Worm (Caenorhabditis elegans) whole organism, mixed stage, embryonic: ENCODE results near the gene srh-277.

ENCODE experiments used
- bed-3 ChIP-seq: fragments of 200-800 bp; sonication (Bioruptor generic); optimal IDR thresholded peaks from 3 replicates; lab custom pipeline; 2018; ENCODE audit warnings: mild to moderate bottlenecking, missing genetic modification characterization, moderate library complexity, missing compliant biosample characterization
- blmp-1 ChIP-seq: fragments of 150-350 bp; optimal IDR thresholded peaks from 2 replicates; lab custom pipeline; 2014; ENCODE audit warnings: missing biosample characterization, missing genetic modification characterization
- ceh-39 ChIP-seq: fragments of 150-350 bp; optimal IDR thresholded peaks from 2 replicates; lab custom pipeline; 2014; ENCODE audit warnings: missing biosample characterization, missing genetic modification characterization
- ceh-43 ChIP-seq: fragments of 200-800 bp; sonication (Bioruptor generic); optimal IDR thresholded peaks from 2 replicates; lab custom pipeline; 2018; ENCODE audit warnings: mild to moderate bottlenecking, missing genetic modification characterization, moderate library complexity, missing compliant biosample characterization
- ceh-83 ChIP-seq: fragments of 200-800 bp; sonication (Bioruptor generic); optimal IDR thresholded peaks from 2 replicates; lab custom pipeline; 2018; ENCODE audit warnings: mild to moderate bottlenecking, missing genetic modification characterization, missing compliant biosample characterization
- ces-1 ChIP-seq: fragments of 150-350 bp; optimal IDR thresholded peaks from 2 replicates; lab custom pipeline; 2014; ENCODE audit warnings: missing biosample characterization, missing genetic modification reagents, missing genetic modification characterization
- cnd-1 ChIP-seq: fragments of 200-800 bp; sonication (Bioruptor generic); optimal IDR thresholded peaks from 2 replicates; lab custom pipeline; 2018; ENCODE audit warnings: mild to moderate bottlenecking, missing genetic modification characterization, missing compliant biosample characterization
- elt-1 ChIP-seq: sonication (generic microtip); optimal IDR thresholded peaks from 2 replicates; lab custom pipeline; 2017; ENCODE audit warnings: missing genetic modification characterization, mild to moderate bottlenecking, missing compliant biosample characterization, antibody characterized with exemption, moderate library complexity, borderline replicate concordance; ENCODE audit not compliant: insufficient read depth
- elt-3 ChIP-seq: fragments of 150-350 bp; optimal IDR thresholded peaks from 2 replicates; lab custom pipeline; 2014; ENCODE audit warnings: missing biosample characterization, missing genetic modification characterization
- flh-1 ChIP-seq: fragments of 200-800 bp; sonication (Bioruptor generic); optimal IDR thresholded peaks from 2 replicates; lab custom pipeline; 2018; ENCODE audit warnings: mild to moderate bottlenecking, missing genetic modification characterization, moderate library complexity, missing compliant biosample characterization
- ham-2 ChIP-seq: fragments of 200-800 bp; sonication (Bioruptor generic); optimal IDR thresholded peaks from 2 replicates; lab custom pipeline; 2018; ENCODE audit warnings: mild to moderate bottlenecking, missing genetic modification characterization, missing compliant biosample characterization
- hlh-1 ChIP-seq: fragments of 150-350 bp; optimal IDR thresholded peaks from 2 replicates; lab custom pipeline; 2014; ENCODE audit warnings: missing biosample characterization, missing genetic modification reagents, missing genetic modification characterization
- lin-13 ChIP-seq: fragments of 150-350 bp; optimal IDR thresholded peaks from 2 replicates; lab custom pipeline; 2014; ENCODE audit warnings: missing biosample characterization, missing genetic modification characterization
- lin-32 ChIP-seq: fragments of 200-800 bp; sonication (Bioruptor generic); optimal IDR thresholded peaks from 2 replicates; lab custom pipeline; 2018; ENCODE audit warnings: mild to moderate bottlenecking, missing genetic modification characterization, missing compliant biosample characterization
- lsy-2 ChIP-seq: fragments of 150-350 bp; optimal IDR thresholded peaks from 2 replicates; lab custom pipeline; 2014; ENCODE audit warnings: missing biosample characterization, missing genetic modification characterization
- mab-5 ChIP-seq: fragments of 150-350 bp; optimal IDR thresholded peaks from 2 replicates; lab custom pipeline; 2014; ENCODE audit warnings: missing biosample characterization, missing genetic modification characterization
- mep-1 ChIP-seq: fragments of 150-350 bp; optimal IDR thresholded peaks from 2 replicates; lab custom pipeline; 2017; ENCODE audit warnings: missing biosample characterization, missing genetic modification reagents, missing genetic modification characterization, inconsistent platforms
- mls-2 ChIP-seq: sonication (generic microtip); optimal IDR thresholded peaks from 2 replicates; lab custom pipeline; 2016; ENCODE audit warnings: mild to moderate bottlenecking, missing genetic modification characterization, moderate library complexity, missing compliant biosample characterization
- nhr-12 ChIP-seq: fragments of 150-350 bp; optimal IDR thresholded peaks from 2 replicates; lab custom pipeline; 2014; ENCODE audit warnings: missing biosample characterization, missing genetic modification characterization
- nhr-2 ChIP-seq: fragments of 150-350 bp; optimal IDR thresholded peaks from 2 replicates; lab custom pipeline; 2014; ENCODE audit warnings: missing biosample characterization, missing genetic modification characterization
- nhr-237 ChIP-seq: fragments of 150-350 bp; optimal IDR thresholded peaks from 2 replicates; lab custom pipeline; 2014; ENCODE audit warnings: missing biosample characterization, missing genetic modification characterization
- nhr-28 ChIP-seq: fragments of 150-350 bp; optimal IDR thresholded peaks from 2 replicates; lab custom pipeline; 2014; ENCODE audit warnings: missing biosample characterization, missing genetic modification characterization
- nhr-76 ChIP-seq: sonication (generic microtip); optimal IDR thresholded peaks from 2 replicates; lab custom pipeline; 2017; ENCODE audit warnings: missing biosample characterization, missing genetic modification characterization
- pha-4 ChIP-seq: fragments of 150-350 bp; optimal IDR thresholded peaks from 2 replicates; lab custom pipeline; 2018; ENCODE audit warnings: missing biosample characterization, missing genetic modification reagents, missing genetic modification characterization
- sem-2 ChIP-seq: fragments of 200-800 bp; sonication (Bioruptor generic); optimal IDR thresholded peaks from 2 replicates; lab custom pipeline; 2018; ENCODE audit warnings: mild to moderate bottlenecking, missing genetic modification characterization, missing compliant biosample characterization
- snpc-4 ChIP-seq: fragments of 150-350 bp; optimal IDR thresholded peaks from 2 replicates; lab custom pipeline; 2014; ENCODE audit warnings: missing biosample characterization, missing genetic modification characterization
- sptf-1 ChIP-seq: sonication (generic microtip); optimal IDR thresholded peaks from 2 replicates; lab custom pipeline; 2017; ENCODE audit warnings: mild to moderate bottlenecking, missing genetic modification characterization, moderate library complexity, missing compliant biosample characterization
- tbx-8 ChIP-seq: fragments of 200-800 bp; sonication (Bioruptor generic); optimal IDR thresholded peaks from 2 replicates; lab custom pipeline; 2018; ENCODE audit warnings: mild to moderate bottlenecking, missing genetic modification characterization, moderate library complexity, missing compliant biosample characterization
- unc-120 ChIP-seq: sonication (generic microtip); optimal IDR thresholded peaks from 2 replicates; lab custom pipeline; 2017; ENCODE audit warnings: missing genetic modification characterization, missing compliant biosample characterization; ENCODE audit not compliant: poor library complexity, severe bottlenecking
- unc-62 ChIP-seq: fragments of 150-350 bp; optimal IDR thresholded peaks from 2 replicates; lab custom pipeline; 2014; ENCODE audit warnings: missing biosample characterization, missing genetic modification reagents, missing genetic modification characterization
- zip-8 ChIP-seq: fragments of 150-350 bp; optimal IDR thresholded peaks from 2 replicates; lab custom pipeline; 2014; ENCODE audit warnings: missing biosample characterization, missing genetic modification characterization
- ztf-11 ChIP-seq: fragments of 150-350 bp; optimal IDR thresholded peaks from 2 replicates; lab custom pipeline; 2014; ENCODE audit warnings: missing biosample characterization, missing genetic modification characterization

The srh-277 gene

DNA sequence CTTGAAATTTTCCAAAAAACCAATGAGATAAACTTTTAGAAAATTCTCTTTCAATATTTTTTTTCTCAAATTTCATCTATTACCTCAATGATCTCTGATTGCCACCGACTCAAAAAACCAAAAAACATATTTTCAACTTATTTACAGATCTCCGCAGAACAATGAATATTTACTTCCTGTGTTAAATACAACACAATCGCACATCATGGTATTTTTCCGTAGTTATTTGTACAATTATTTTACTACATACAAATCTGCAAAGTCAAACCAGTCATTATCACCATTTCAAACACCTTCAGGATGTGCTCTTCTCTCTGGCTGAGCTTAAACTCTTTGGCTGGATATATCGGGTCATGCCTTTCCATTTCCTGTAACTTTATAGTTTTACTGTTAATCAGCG is 17.1 kb upstream of the srh-277 start, which contains the start of gene str-108:
str-108 (plus strand) TSS at position 301 of the 400 bp plus-strand sequence.
- TF ChIP-seq nhr-12 (tag; lab: Kevin White, UChicago) (no peak), lin-13 (tag; lab: Kevin White, UChicago) (no peak), lsy-2 (tag; lab: Kevin White, UChicago) (no peak), sptf-1 (tag; lab: Kevin White, UChicago) (no peak), mab-5 (tag; lab: Kevin White, UChicago) (no peak), ces-1 (GFP tag; lab: Kevin White, UChicago) (no peak), elt-3 (tag; lab: Kevin White, UChicago) (no peak), mep-1 (tag; lab: Kevin White, UChicago) (no peak), flh-1 (no peak)
- TF ChIP-seq, all 35 proteins: peak for 0

- TF ChIP-seq lin-32: no peak
- TF ChIP-seq pha-4 (tag; lab: Kevin White, UChicago): no peak
- no peak for TF ChIP-seq tbx-8 (GFP tag; lab: Kevin White, UChicago)
- TF ChIP-seq elt-1 (tag; lab: Kevin White, UChicago): no peak
- TF ChIP-seq nhr-76 (tag; lab: Kevin White, UChicago): no peak
- no peak for TF ChIP-seq flh-1
- no peak for TF ChIP-seq mls-2 (tag; lab: Kevin White, UChicago)
- TF ChIP-seq unc-120 (tag; lab: Kevin White, UChicago): no peak
- TF ChIP-seq ham-2 (GFP tag; lab: Kevin White, UChicago): no peak
- no peak for TF ChIP-seq ceh-83
- no peak for TF ChIP-seq ces-1 (GFP tag; lab: Kevin White, UChicago)
- TF ChIP-seq ceh-43 (GFP tag; lab: Kevin White, UChicago): no peak
- no peak for TF ChIP-seq unc-62 (GFP tag; lab: Kevin White, UChicago)
- no peak for TF ChIP-seq mep-1 (tag; lab: Kevin White, UChicago)
- no peak for TF ChIP-seq bed-3 (GFP tag; lab: Kevin White, UChicago)
- no peak for TF ChIP-seq nhr-237 (tag; lab: Kevin White, UChicago)
- TF ChIP-seq zip-8 (tag; lab: Kevin White, UChicago): no peak
- no peak for TF ChIP-seq snpc-4
- TF ChIP-seq ztf-11 (tag; lab: Kevin White, UChicago): no peak
- no peak for TF ChIP-seq lin-13 (tag; lab: Kevin White, UChicago)
These were observed 14.0 kb upstream of the srh-277 start, which contains the start of gene str-111 for ce11 chrV:16169026-16169425. str-111 (minus strand) TSS chrV:16169126.

- TF ChIP-seq nhr-2 (tag; lab: Kevin White, UChicago): no peak
- TF ChIP-seq cnd-1 (tag; lab: Kevin White, UChicago): no peak
- TF ChIP-seq ces-1 (GFP tag; lab: Kevin White, UChicago): no peak
- no peak for TF ChIP-seq snpc-4
- TF ChIP-seq nhr-76 (tag; lab: Kevin White, UChicago): no peak
- TF ChIP-seq ceh-39 (tag; lab: Kevin White, UChicago): no peak
- TF ChIP-seq mab-5 (tag; lab: Kevin White, UChicago): no peak
- no peak for TF ChIP-seq nhr-28 (tag; lab: Kevin White, UChicago)
- no peak for TF ChIP-seq elt-1 (tag; lab: Kevin White, UChicago)
- no peak for TF ChIP-seq elt-3 (tag; lab: Kevin White, UChicago)
- TF ChIP-seq sem-2 (GFP tag; lab: Kevin White, UChicago): no peak
- TF ChIP-seq hlh-1: no peak
- TF ChIP-seq nhr-12 (tag; lab: Kevin White, UChicago): no peak
- TF ChIP-seq mep-1 (tag; lab: Kevin White, UChicago): no peak
- no peak for TF ChIP-seq ceh-43 (GFP tag; lab: Kevin White, UChicago)
- no peak for TF ChIP-seq tbx-8 (GFP tag; lab: Kevin White, UChicago)
- no peak for TF ChIP-seq blmp-1 (tag; lab: Kevin White, UChicago)
These were observed 11.3 kb upstream of the srh-277 start, which contains the start of gene K05D4.9 for ce11 chrV:16171721-16172120. K05D4.9 (minus strand) TSS chrV:16171821.

ce11 chrV:16174109-16174508 is 8.9 kb upstream of the srh-277 start:
- TF ChIP-seq elt-3 (tag; lab: Kevin White, UChicago) (no peak), snpc-4 (no peak)
